Fruit fly (Drosophila melanogaster) whole organism, embryonic: ENCODE results near the gene CG10809.
A peak's percentile ranks its signal among the peaks of the same experiment; 100 is the strongest.

Source experiments
- B-H1 ChIP-seq: fragments of 200-800 bp; sonication (Bioruptor generic); IDR thresholded peaks from 3 replicates; pipeline ENCODE4 v1.3.6; 2022; ENCODE audit warnings: missing biosample characterization, missing genetic modification characterization
- CG11456 ChIP-seq: fragments of 200-800 bp; sonication (Bioruptor generic); IDR thresholded peaks from 3 replicates; pipeline ENCODE4 v1.3.6; 2022; ENCODE audit warnings: missing biosample characterization, missing genetic modification characterization
- CG11560 ChIP-seq: fragments of 200-800 bp; sonication (Bioruptor generic); IDR thresholded peaks from 3 replicates; pipeline ENCODE4 v1.3.6; 2022; ENCODE audit warnings: missing biosample characterization, missing genetic modification characterization
- CG13123 ChIP-seq: fragments of 200-800 bp; sonication (Bioruptor generic); optimal IDR thresholded peaks from 2 replicates; lab custom pipeline; 2016; ENCODE audit warnings: missing biosample characterization, missing genetic modification characterization
- CG14441 ChIP-seq: fragments of 200-800 bp; sonication (Bioruptor generic); IDR thresholded peaks from 2 replicates; pipeline ENCODE4 v1.3.6; 2022; ENCODE audit warnings: missing biosample characterization, missing genetic modification characterization
- CG15011 ChIP-seq: fragments of 200-800 bp; sonication (Bioruptor generic); optimal IDR thresholded peaks from 3 replicates; lab custom pipeline; 2018; ENCODE audit warnings: missing biosample characterization, mild to moderate bottlenecking, missing genetic modification characterization
- CG15514 ChIP-seq: fragments of 200-800 bp; sonication (Bioruptor generic); optimal IDR thresholded peaks from 3 replicates; lab custom pipeline; 2017; ENCODE audit warnings: missing biosample characterization, missing genetic modification characterization, mild to moderate bottlenecking, moderate library complexity, missing genetic modification reagents
- CG16863 ChIP-seq: fragments of 200-800 bp; sonication (Bioruptor generic); optimal IDR thresholded peaks from 3 replicates; lab custom pipeline; 2016; ENCODE audit warnings: missing biosample characterization, missing genetic modification characterization
- CG17612 ChIP-seq: fragments of 200-800 bp; sonication (Bioruptor generic); IDR thresholded peaks from 2 replicates; pipeline ENCODE4 v1.3.6; 2022; ENCODE audit warnings: missing biosample characterization, missing genetic modification characterization
- CG18011 ChIP-seq: fragments of 200-800 bp; sonication (Bioruptor generic); optimal IDR thresholded peaks from 2 replicates; lab custom pipeline; 2017; ENCODE audit warnings: missing biosample characterization, missing genetic modification characterization, mild to moderate bottlenecking, moderate library complexity, missing genotype
- CG2129 ChIP-seq: fragments of 200-800 bp; sonication (Bioruptor generic); IDR thresholded peaks from 2 replicates; pipeline ENCODE4 v1.3.6; 2022; ENCODE audit warnings: missing biosample characterization, missing genetic modification characterization; ENCODE audit not compliant: partially characterized antibody
- CG33557 ChIP-seq: fragments of 200-800 bp; sonication (Bioruptor generic); optimal IDR thresholded peaks from 2 replicates; lab custom pipeline; 2019; ENCODE audit warnings: missing biosample characterization, mild to moderate bottlenecking, missing genetic modification characterization, moderate library complexity
- CG3995 ChIP-seq: fragments of 200-800 bp; sonication (Bioruptor generic); optimal IDR thresholded peaks from 3 replicates; lab custom pipeline; 2016; ENCODE audit warnings: missing biosample characterization, missing genetic modification characterization
- CG4617 ChIP-seq: fragments of 200-800 bp; sonication (Bioruptor generic); optimal IDR thresholded peaks from 3 replicates; lab custom pipeline; 2016; ENCODE audit warnings: missing biosample characterization, missing genetic modification characterization, borderline replicate concordance
- CG6654 ChIP-seq: fragments of 200-800 bp; sonication (Bioruptor generic); optimal IDR thresholded peaks from 2 replicates; lab custom pipeline; 2017; ENCODE audit warnings: missing biosample characterization, mild to moderate bottlenecking, missing genetic modification characterization
- CG7357 ChIP-seq: fragments of 200-800 bp; sonication (Bioruptor generic); IDR thresholded peaks from 3 replicates; pipeline ENCODE4 v1.3.6; 2022; ENCODE audit warnings: missing biosample characterization, missing genetic modification characterization
- CG7928 ChIP-seq: fragments of 200-800 bp; sonication (Bioruptor generic); optimal IDR thresholded peaks from 2 replicates; lab custom pipeline; 2017; ENCODE audit warnings: missing biosample characterization, mild to moderate bottlenecking, missing genetic modification characterization
- CG8290 ChIP-seq, 3 experiments: fragments of 200-800 bp; sonication (Bioruptor generic); optimal IDR thresholded peaks; 2 replicates each; lab custom pipeline; 2016 to 2019; ENCODE audit warnings: missing biosample characterization in 3 of 3, missing genetic modification characterization in 3 of 3, mild to moderate bottlenecking in 2 of 3, moderate library complexity in 1 of 3
- CG8388 ChIP-seq: fragments of 200-800 bp; sonication (Bioruptor generic); optimal IDR thresholded peaks from 2 replicates; lab custom pipeline; 2019; ENCODE audit warnings: missing biosample characterization, mild to moderate bottlenecking, missing genetic modification characterization, moderate library complexity
- E2f1 ChIP-seq: fragments of 200-800 bp; sonication (Bioruptor generic); IDR thresholded peaks from 2 replicates; pipeline ENCODE4 v1.3.6; 2022; ENCODE audit warnings: missing biosample characterization, missing genetic modification characterization
- Elba2 ChIP-seq: fragments of 200-800 bp; sonication (Bioruptor generic); optimal IDR thresholded peaks from 3 replicates; lab custom pipeline; 2016; ENCODE audit warnings: missing biosample characterization, missing genetic modification characterization
- Fer3 ChIP-seq: fragments of 200-800 bp; sonication (Bioruptor generic); optimal IDR thresholded peaks from 2 replicates; lab custom pipeline; 2018; ENCODE audit warnings: missing biosample characterization, mild to moderate bottlenecking, missing genetic modification characterization, moderate library complexity
- GATAe ChIP-seq: fragments of 200-800 bp; sonication (Bioruptor generic); conservative IDR thresholded peaks from 2 replicates; pipeline ENCODE4 v1.3.6; 2022; ENCODE audit warnings: missing biosample characterization, missing genetic modification characterization
- Hr51 ChIP-seq, 2 experiments: fragments of 200-800 bp; sonication (Bioruptor generic); optimal IDR thresholded peaks; 2 replicates in 1 of 2; 3 replicates in 1 of 2; lab custom pipeline; 2016 to 2018; ENCODE audit warnings: missing biosample characterization in 2 of 2, missing genetic modification characterization in 2 of 2, mild to moderate bottlenecking in 1 of 2, moderate library complexity in 1 of 2
- Mad ChIP-seq: fragments of 200-800 bp; sonication (Bioruptor generic); optimal IDR thresholded peaks from 2 replicates; lab custom pipeline; 2016; ENCODE audit warnings: missing biosample characterization, missing genetic modification characterization
- Pdp1 ChIP-seq, 2 experiments: fragments of 200-800 bp; sonication (Bioruptor generic); optimal IDR thresholded peaks; 3 replicates each; lab custom pipeline; 2016; ENCODE audit warnings: missing biosample characterization in 2 of 2, missing genetic modification characterization in 2 of 2, mild to moderate bottlenecking in 1 of 2, moderate library complexity in 1 of 2
- Rx ChIP-seq: fragments of 200-800 bp; sonication (Bioruptor generic); IDR thresholded peaks from 2 replicates; pipeline ENCODE4 v1.3.6; 2022; ENCODE audit warnings: missing biosample characterization, missing genetic modification characterization
- Sin3A ChIP-seq: fragments of >200 bp; optimal IDR thresholded peaks from 2 replicates; lab custom pipeline; 2018
- Sry-β ChIP-seq: fragments of 200-800 bp; sonication (Bioruptor generic); optimal IDR thresholded peaks from 2 replicates; lab custom pipeline; 2018; ENCODE audit warnings: missing biosample characterization, mild to moderate bottlenecking, missing genetic modification characterization, moderate library complexity
- aop ChIP-seq: fragments of 200-800 bp; sonication (Bioruptor generic); IDR thresholded peaks from 2 replicates; pipeline ENCODE4 v1.3.6; 2022; ENCODE audit warnings: missing biosample characterization, missing genetic modification characterization
- bcd ChIP-seq: fragments of 200-800 bp; sonication (Bioruptor generic); optimal IDR thresholded peaks from 2 replicates; lab custom pipeline; 2017; ENCODE audit warnings: missing biosample characterization, mild to moderate bottlenecking, missing genetic modification characterization
- bigmax ChIP-seq: fragments of 200-800 bp; sonication (Bioruptor generic); optimal IDR thresholded peaks from 2 replicates; lab custom pipeline; 2018; ENCODE audit warnings: missing biosample characterization, mild to moderate bottlenecking, missing genetic modification characterization
- bowl ChIP-seq: fragments of 200-800 bp; sonication (Bioruptor generic); IDR thresholded peaks from 2 replicates; pipeline ENCODE4 v1.3.6; 2022; ENCODE audit warnings: missing biosample characterization, missing genetic modification characterization
- cas ChIP-seq: fragments of 200-800 bp; sonication (Bioruptor generic); IDR thresholded peaks from 2 replicates; pipeline ENCODE4 v1.3.6; 2022; ENCODE audit warnings: missing biosample characterization, missing genetic modification characterization
- danr ChIP-seq: fragments of 200-800 bp; sonication (Bioruptor generic); IDR thresholded peaks from 2 replicates; pipeline ENCODE4 v1.3.6; 2022; ENCODE audit warnings: missing biosample characterization, missing genetic modification characterization
- dm ChIP-seq: fragments of 200-800 bp; sonication (Bioruptor generic); optimal IDR thresholded peaks from 3 replicates; lab custom pipeline; 2016; ENCODE audit warnings: missing biosample characterization, missing genetic modification characterization
- dmrt11E ChIP-seq: fragments of 200-800 bp; sonication (Bioruptor generic); optimal IDR thresholded peaks from 3 replicates; lab custom pipeline; 2018; ENCODE audit warnings: missing biosample characterization, mild to moderate bottlenecking, missing genetic modification characterization, moderate library complexity
- esg ChIP-seq: fragments of 200-800 bp; sonication (Bioruptor generic); conservative IDR thresholded peaks from 2 replicates; pipeline ENCODE4 v1.3.6; 2022; ENCODE audit warnings: missing biosample characterization, missing genetic modification characterization
- exex ChIP-seq: fragments of 200-800 bp; sonication (Bioruptor generic); optimal IDR thresholded peaks from 4 replicates; lab custom pipeline; 2018; ENCODE audit warnings: missing biosample characterization, mild to moderate bottlenecking, missing genetic modification characterization, moderate library complexity
- eyg ChIP-seq: fragments of 200-800 bp; sonication (Bioruptor generic); optimal IDR thresholded peaks from 3 replicates; lab custom pipeline; 2016; ENCODE audit warnings: missing biosample characterization, missing genetic modification characterization
- gsb-n ChIP-seq: fragments of 200-800 bp; sonication (Bioruptor generic); optimal IDR thresholded peaks from 3 replicates; lab custom pipeline; 2018; ENCODE audit warnings: missing biosample characterization, mild to moderate bottlenecking, missing genetic modification characterization
- lilli ChIP-seq: fragments of 200-800 bp; sonication (Bioruptor generic); optimal IDR thresholded peaks from 3 replicates; lab custom pipeline; 2016; ENCODE audit warnings: missing biosample characterization, missing genetic modification characterization
- nerfin-1 ChIP-seq: fragments of 200-800 bp; sonication (Bioruptor generic); optimal IDR thresholded peaks from 3 replicates; lab custom pipeline; 2019; ENCODE audit warnings: missing biosample characterization, mild to moderate bottlenecking, missing genetic modification characterization, moderate library complexity
- odd ChIP-seq: fragments of 200-800 bp; sonication (Bioruptor generic); optimal IDR thresholded peaks from 2 replicates; lab custom pipeline; 2017; ENCODE audit warnings: missing biosample characterization, mild to moderate bottlenecking, missing genetic modification characterization
- row ChIP-seq: fragments of 200-800 bp; sonication (Bioruptor generic); IDR thresholded peaks from 3 replicates; pipeline ENCODE4 v1.3.6; 2022; ENCODE audit warnings: missing biosample characterization, missing genetic modification characterization
- scrt ChIP-seq: fragments of 200-800 bp; sonication (Bioruptor generic); optimal IDR thresholded peaks from 2 replicates; lab custom pipeline; 2018; ENCODE audit warnings: missing biosample characterization, mild to moderate bottlenecking, missing genetic modification characterization, moderate library complexity
- tio ChIP-seq: fragments of 200-800 bp; sonication (Bioruptor generic); optimal IDR thresholded peaks from 2 replicates; lab custom pipeline; 2017; ENCODE audit warnings: missing biosample characterization, missing genetic modification characterization, inconsistent platforms
- toy ChIP-seq: fragments of 200-800 bp; sonication (Bioruptor generic); IDR thresholded peaks from 2 replicates; pipeline ENCODE4 v1.3.6; 2022; ENCODE audit warnings: missing biosample characterization, missing genetic modification characterization
- vnd ChIP-seq: fragments of 200-800 bp; sonication (Bioruptor generic); IDR thresholded peaks from 3 replicates; pipeline ENCODE4 v1.3.6; 2022; ENCODE audit warnings: missing biosample characterization, missing genetic modification characterization; ENCODE audit not compliant: partially characterized antibody
- wek ChIP-seq: fragments of 200-800 bp; sonication (Bioruptor generic); optimal IDR thresholded peaks from 3 replicates; lab custom pipeline; 2018; ENCODE audit warnings: missing biosample characterization, mild to moderate bottlenecking, missing genetic modification characterization, moderate library complexity

The CG10809 gene

dm6 chr3L:9847420-9847977 lies 12.2 kb downstream of the CG10809 start (continued):
- TF ChIP-seq Mad (GFP tag; lab: Kevin White, UChicago) (no peak), CG7928 (GFP tag; lab: Kevin White, UChicago) (peak; percentile 39), lilli (GFP tag; lab: Kevin White, UChicago) (peak; percentile 76), cas (GFP tag; lab: Robert Waterston, UW) (no peak), tio (no peak), Sry-β (GFP tag; lab: Kevin White, UChicago) (no peak), CG33557 (GFP tag; lab: Kevin White, UChicago) (no peak), Elba2 (no peak), bigmax (no peak), toy (GFP tag; lab: Robert Waterston, UW) (no peak), vnd (GFP tag; lab: Robert Waterston, UW) (no peak), dm (no peak), CG18011 (GFP tag; lab: Kevin White, UChicago) (peak; percentile 21), wek (GFP tag; lab: Kevin White, UChicago) (no peak), CG3995 (GFP tag; lab: Kevin White, UChicago) (peak; percentile 18), CG13123 (GFP tag; lab: Kevin White, UChicago) (no peak), bcd (peak; percentile 35), CG4617 (no peak), aop (GFP tag; lab: Robert Waterston, UW) (no peak), CG15514 (GFP tag; lab: Kevin White, UChicago) (peak; percentile 49), CG11456 (GFP tag; lab: Robert Waterston, UW) (peak; percentile 58; the same call in 1 of the 3 replicates), Hr51 (GFP tag; optimal IDR thresholded peaks at IDR 0.05; lab: Kevin White, UChicago) (peak in 1 of 2 experiments; percentile 64), E2f1 (GFP tag; lab: Robert Waterston, UW) (no peak), Sin3A (lab: Kevin White, UChicago) (no peak), gsb-n (tag; lab: Kevin White, UChicago) (no peak), Rx (GFP tag; lab: Robert Waterston, UW) (no peak), odd (GFP tag; lab: Kevin White, UChicago) (no peak), CG17612 (GFP tag; lab: Robert Waterston, UW) (no peak), CG14441 (GFP tag; lab: Robert Waterston, UW) (peak; percentile 64), scrt (GFP tag; lab: Kevin White, UChicago) (peak; percentile 23), nerfin-1 (tag; lab: Kevin White, UChicago) (no peak), CG8290 (GFP tag; optimal IDR thresholded peaks at IDR 0.05; lab: Kevin White, UChicago) (no peak), CG8290 (tag; optimal IDR thresholded peaks at IDR 0.05; lab: Kevin White, UChicago) (peak in 1 of 2 experiments; percentile 87), eyg (GFP tag; lab: Kevin White, UChicago) (peak; percentile 17), bowl (GFP tag; lab: Robert Waterston, UW) (no peak), CG15011 (GFP tag; lab: Kevin White, UChicago) (peak; percentile 13), CG6654 (GFP tag; lab: Kevin White, UChicago) (no peak), GATAe (GFP tag; lab: Robert Waterston, UW) (no peak), CG16863 (peak; percentile 24), Pdp1 (GFP tag; optimal IDR thresholded peaks at IDR 0.05; lab: Kevin White, UChicago) (peak; percentile 49 to 75), exex (tag; lab: Kevin White, UChicago) (no peak), row (peak; percentile 79), CG11560 (tag; lab: Robert Waterston, UW) (no peak), CG2129 (GFP tag; lab: Robert Waterston, UW) (no peak), CG7357 (GFP tag; lab: Robert Waterston, UW) (no peak), B-H1 (GFP tag; lab: Robert Waterston, UW) (no peak; the same call in 2 of the 3 replicates), esg (0 out of 2 replicates have a peak, but pooled peaks have one; percentile 28), CG8388 (no peak), danr (GFP tag; lab: Robert Waterston, UW) (no peak), Fer3 (tag; lab: Kevin White, UChicago) (peak; percentile 73), dmrt11E (tag; lab: Kevin White, UChicago) (no peak)
